Fruit fly (Drosophila melanogaster) whole organism, pupa: ENCODE measurements around the gene CG32706.
"Not testable (repeated sequence)": the region's sequence is repeated elsewhere in the genome, so short reads cannot be mapped to it uniquely, and the experiment has no call there.

Source experiments
- CG10348 ChIP-seq: fragments of 200-800 bp; sonication (Bioruptor generic); IDR thresholded peaks from 2 replicates; pipeline ENCODE4 v1.3.6; 2022; ENCODE audit warnings: missing biosample characterization, missing genetic modification characterization
- CG12605 ChIP-seq: fragments of 200-800 bp; sonication (Bioruptor generic); IDR thresholded peaks from 2 replicates; pipeline ENCODE4 v1.3.6; 2022; ENCODE audit warnings: missing biosample characterization, missing genetic modification characterization
- CG13204 ChIP-seq: fragments of 200-800 bp; sonication (Bioruptor generic); optimal IDR thresholded peaks from 2 replicates; lab custom pipeline; 2018; ENCODE audit warnings: missing biosample characterization, mild to moderate bottlenecking, missing genetic modification characterization, moderate library complexity
- CG14655 ChIP-seq: fragments of 200-800 bp; sonication (Bioruptor generic); optimal IDR thresholded peaks from 3 replicates; lab custom pipeline; 2017; ENCODE audit warnings: mild to moderate bottlenecking, missing biosample characterization, missing genetic modification reagents, missing genetic modification characterization
- CG15710 ChIP-seq: fragments of 200-800 bp; sonication (Bioruptor generic); optimal IDR thresholded peaks from 2 replicates; lab custom pipeline; 2018; ENCODE audit warnings: missing biosample characterization, mild to moderate bottlenecking, missing genetic modification characterization, moderate library complexity
- CG17806 ChIP-seq: fragments of 200-800 bp; sonication (Bioruptor generic); optimal IDR thresholded peaks from 2 replicates; lab custom pipeline; 2018; ENCODE audit warnings: missing biosample characterization, mild to moderate bottlenecking, missing genetic modification characterization, moderate library complexity
- CG32121 ChIP-seq: fragments of 200-800 bp; sonication (Bioruptor generic); IDR thresholded peaks from 2 replicates; pipeline ENCODE4 v1.3.6; 2022; ENCODE audit warnings: missing biosample characterization, missing genetic modification characterization
- CG34367 ChIP-seq: fragments of 200-800 bp; sonication (Bioruptor generic); optimal IDR thresholded peaks from 2 replicates; lab custom pipeline; 2018; ENCODE audit warnings: missing biosample characterization, mild to moderate bottlenecking, missing genetic modification characterization
- CG4496 ChIP-seq: fragments of 200-800 bp; sonication (Bioruptor generic); IDR thresholded peaks from 3 replicates; pipeline ENCODE4 v1.3.6; 2022; ENCODE audit warnings: missing biosample characterization, missing genetic modification characterization
- CG8159 ChIP-seq: fragments of 200-800 bp; sonication (Bioruptor generic); optimal IDR thresholded peaks from 3 replicates; lab custom pipeline; 2018; ENCODE audit warnings: missing biosample characterization, mild to moderate bottlenecking, missing genetic modification characterization, moderate library complexity
- CG8301 ChIP-seq: fragments of 200-800 bp; sonication (Bioruptor generic); optimal IDR thresholded peaks from 2 replicates; lab custom pipeline; 2018; ENCODE audit warnings: missing biosample characterization, mild to moderate bottlenecking, missing genetic modification characterization
- CG9948 ChIP-seq: fragments of 200-800 bp; sonication (Bioruptor generic); optimal IDR thresholded peaks from 2 replicates; lab custom pipeline; 2018; ENCODE audit warnings: missing biosample characterization, mild to moderate bottlenecking, missing genetic modification characterization, moderate library complexity
- D1 ChIP-seq: fragments of 200-800 bp; sonication (Bioruptor generic); optimal IDR thresholded peaks from 2 replicates; lab custom pipeline; 2018; ENCODE audit warnings: missing biosample characterization, mild to moderate bottlenecking, missing genetic modification characterization, moderate library complexity
- EcR ChIP-seq: fragments of 200-800 bp; sonication (Bioruptor generic); optimal IDR thresholded peaks from 3 replicates; lab custom pipeline; 2019; ENCODE audit warnings: missing biosample characterization, missing genetic modification characterization, mild to moderate bottlenecking, moderate library complexity, missing genetic modification reagents
- Ets98B ChIP-seq: fragments of 200-800 bp; sonication (Bioruptor generic); IDR thresholded peaks from 2 replicates; pipeline ENCODE4 v1.3.6; 2022; ENCODE audit warnings: missing biosample characterization, missing genetic modification characterization
- Pif1A ChIP-seq: fragments of 200-800 bp; sonication (Bioruptor generic); optimal IDR thresholded peaks from 3 replicates; lab custom pipeline; 2016; ENCODE audit warnings: missing biosample characterization, missing genetic modification characterization
- Pif1B ChIP-seq: fragments of 200-800 bp; sonication (Bioruptor generic); optimal IDR thresholded peaks from 3 replicates; lab custom pipeline; 2016; ENCODE audit warnings: missing biosample characterization, missing genetic modification characterization
- Snoo ChIP-seq: fragments of 200-800 bp; sonication (Bioruptor generic); optimal IDR thresholded peaks from 3 replicates; lab custom pipeline; 2017; ENCODE audit warnings: missing biosample characterization, mild to moderate bottlenecking, missing genetic modification characterization, inconsistent platforms
- fd96Ca ChIP-seq: fragments of 200-800 bp; sonication (Bioruptor generic); IDR thresholded peaks from 3 replicates; pipeline ENCODE4 v1.3.6; 2022; ENCODE audit warnings: missing biosample characterization, missing genetic modification characterization
- gl ChIP-seq: fragments of 200-800 bp; sonication (Bioruptor generic); optimal IDR thresholded peaks from 2 replicates; lab custom pipeline; 2018; ENCODE audit warnings: missing biosample characterization, mild to moderate bottlenecking, missing genetic modification characterization
- rn ChIP-seq: fragments of 200-800 bp; sonication (Bioruptor generic); IDR thresholded peaks from 2 replicates; pipeline ENCODE4 v1.3.6; 2022; ENCODE audit warnings: missing biosample characterization, missing genetic modification characterization

Gene CG32706

dm6 chrX:9082600-9082999, 4.3 kb upstream of the CG32706 start, which contains the start of gene APC4:
APC4 (plus strand) TSS chrX:9082931.
- no peak for TF ChIP-seq Pif1B (GFP tag; lab: Kevin White, UChicago)
- no peak for TF ChIP-seq CG14655 (GFP tag; lab: Kevin White, UChicago)
- peak; percentile 9 for TF ChIP-seq CG9948 (tag; lab: Kevin White, UChicago)
- no peak for TF ChIP-seq EcR
- no peak for TF ChIP-seq rn (GFP tag; lab: Robert Waterston, UW)
- TF ChIP-seq CG17806 (tag; lab: Kevin White, UChicago): no peak
- peak; percentile 23 for TF ChIP-seq CG8301 (tag; lab: Kevin White, UChicago)
- TF ChIP-seq Ets98B (GFP tag; lab: Robert Waterston, UW): no peak
- no peak for TF ChIP-seq CG13204 (GFP tag; lab: Kevin White, UChicago)
- TF ChIP-seq CG34367 (tag; lab: Kevin White, UChicago): no peak
- TF ChIP-seq D1 (tag; lab: Kevin White, UChicago): no peak
- TF ChIP-seq gl (tag; lab: Kevin White, UChicago): no peak
- no peak for TF ChIP-seq Snoo
- TF ChIP-seq CG32121 (GFP tag; lab: Robert Waterston, UW): no peak
- TF ChIP-seq CG12605 (GFP tag; lab: Robert Waterston, UW): no peak
- no peak for TF ChIP-seq CG10348
- TF ChIP-seq fd96Ca (GFP tag; lab: Robert Waterston, UW): no peak
- TF ChIP-seq CG15710 (tag; lab: Kevin White, UChicago): peak; percentile 2
- peak; percentile 33 for TF ChIP-seq CG8159
- no peak for TF ChIP-seq CG4496 (GFP tag; lab: Robert Waterston, UW)
- TF ChIP-seq Pif1A (GFP tag; lab: Kevin White, UChicago): no peak

- TF ChIP-seq CG13204 (GFP tag; lab: Kevin White, UChicago) (no peak), Pif1B (GFP tag; lab: Kevin White, UChicago) (no peak), Pif1A (GFP tag; lab: Kevin White, UChicago) (no peak), CG4496 (GFP tag; lab: Robert Waterston, UW) (no peak), CG15710 (tag; lab: Kevin White, UChicago) (no peak), CG9948 (tag; lab: Kevin White, UChicago) (no peak), Ets98B (GFP tag; lab: Robert Waterston, UW) (no peak), CG12605 (GFP tag; lab: Robert Waterston, UW) (no peak), CG17806 (tag; lab: Kevin White, UChicago) (no peak), Snoo (no peak), CG32121 (GFP tag; lab: Robert Waterston, UW) (no peak)
These were observed 1.2 kb upstream of the CG32706 start, which contains the start of gene CG32708 for dm6 chrX:9085726-9086125. CG32708 (plus strand) TSS chrX:9085932.

dm6 chrX:9087920-9088417, 1.0 kb downstream of the CG32706 start, which contains the start of gene CG6999:
CG6999 (plus strand) TSS chrX:9088367.
- not testable (repeated sequence) for TF ChIP-seq D1 (tag; lab: Kevin White, UChicago); Pif1B (GFP tag; lab: Kevin White, UChicago); fd96Ca (GFP tag; lab: Robert Waterston, UW)

dm6 chrX:9089254-9090056, 2.5 kb downstream of the CG32706 start, which contains the start of gene CCT2:
CCT2 (plus strand) TSS chrX:9089513.
- TF ChIP-seq fd96Ca (GFP tag; lab: Robert Waterston, UW) (peak; percentile 10; the same call in 1 of the 3 replicates), CG14655 (GFP tag; lab: Kevin White, UChicago) (no peak), CG13204 (GFP tag; lab: Kevin White, UChicago) (no peak)

- TF ChIP-seq CG12605 (GFP tag; lab: Robert Waterston, UW) (no peak), fd96Ca (GFP tag; lab: Robert Waterston, UW) (no peak), EcR (no peak), CG34367 (tag; lab: Kevin White, UChicago) (no peak), CG10348 (no peak), Pif1B (GFP tag; lab: Kevin White, UChicago) (no peak)
These were observed 3.1 kb downstream of the CG32706 start for dm6 chrX:9090057-9090358.

- TF ChIP-seq Pif1B (GFP tag; lab: Kevin White, UChicago): no peak
- no peak for TF ChIP-seq CG13204 (GFP tag; lab: Kevin White, UChicago)
- TF ChIP-seq fd96Ca (GFP tag; lab: Robert Waterston, UW): no peak
- no peak for TF ChIP-seq CG32121 (GFP tag; lab: Robert Waterston, UW)
- no peak for TF ChIP-seq CG9948 (tag; lab: Kevin White, UChicago)
- TF ChIP-seq CG15710 (tag; lab: Kevin White, UChicago): no peak
- TF ChIP-seq EcR: no peak
- TF ChIP-seq gl (tag; lab: Kevin White, UChicago): no peak
- TF ChIP-seq CG12605 (GFP tag; lab: Robert Waterston, UW): no peak
- TF ChIP-seq CG10348: no peak
- no peak for TF ChIP-seq Pif1A (GFP tag; lab: Kevin White, UChicago)
- TF ChIP-seq CG34367 (tag; lab: Kevin White, UChicago): no peak
- no peak for TF ChIP-seq Snoo
These were observed 6.1 kb downstream of the CG32706 start for dm6 chrX:9093062-9093461.
